Worm (Caenorhabditis elegans): ENCODE data around the gene T26C12.1.
A peak's percentile ranks its signal among the peaks of the same experiment; 100 is the strongest.

The T26C12.1 gene

DNA sequence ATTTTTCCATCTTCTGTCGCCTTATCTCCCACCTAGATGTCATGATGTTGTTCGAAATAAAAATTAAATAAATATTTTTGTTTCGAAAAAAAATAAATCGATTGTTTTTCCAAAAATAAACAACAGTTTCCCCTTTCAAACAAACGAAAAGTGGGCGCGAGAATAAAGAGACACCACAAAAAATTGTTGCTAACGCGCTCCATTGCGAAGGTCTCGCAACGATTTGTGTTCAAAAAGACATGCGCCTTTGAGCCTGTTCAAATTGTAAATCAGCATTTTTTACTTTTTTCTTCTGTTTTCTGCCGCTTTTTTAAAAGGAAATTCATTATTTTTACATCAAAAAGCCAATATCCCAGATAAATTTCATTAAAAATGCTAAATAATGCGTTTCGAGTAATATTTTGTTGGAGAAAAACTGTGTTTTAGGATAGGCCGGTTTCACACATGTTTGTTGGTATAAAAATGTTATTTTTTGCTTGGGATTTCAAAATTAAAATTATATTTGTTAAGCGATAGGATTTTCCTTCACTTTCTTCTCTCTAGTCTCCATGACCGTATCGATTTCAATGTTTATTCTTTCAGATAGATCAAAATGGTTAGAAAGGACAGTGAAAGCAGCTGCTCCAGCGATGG, 36.0 kb downstream of the T26C12.1 start, which contains the start of gene W08E12.7 (continued):
- TF ChIP-seq hlh-12 (tag; optimal IDR thresholded peaks at IDR 0.05), result no peak
- TF ChIP-seq F57C9.4 (tag; optimal IDR thresholded peaks at IDR 0.05), result no peak
- TF ChIP-seq Y67H2A.10 (GFP tag; conservative IDR thresholded peaks at IDR 0.05), result peak; percentile 85
- peak; percentile 89 for TF ChIP-seq athp-1 (tag; optimal IDR thresholded peaks at IDR 0.05)
- no peak for TF ChIP-seq fkh-3 (tag; optimal IDR thresholded peaks at IDR 0.05)
- no peak for TF ChIP-seq unc-62 (GFP tag; optimal IDR thresholded peaks at IDR 0.05)
- peak; percentile 87 for TF ChIP-seq lin-40 (tag; optimal IDR thresholded peaks at IDR 0.05)
- TF ChIP-seq let-526 (GFP tag; IDR thresholded peaks at IDR 0.05), result peak; percentile 88; the same call in 1 of the 2 replicates
- TF ChIP-seq lag-1 (GFP tag; IDR thresholded peaks at IDR 0.05), result no peak
- peak; percentile 62; the same call in 1 of the 2 replicates for TF ChIP-seq aptf-2 (GFP tag; conservative IDR thresholded peaks at IDR 0.05)
- no peak for TF ChIP-seq akir-1 (GFP tag; optimal IDR thresholded peaks at IDR 0.05)
- peak; percentile 20 for TF ChIP-seq T07F8.4 (tag; optimal IDR thresholded peaks at IDR 0.05)
- peak; percentile 74 for TF ChIP-seq attf-3 (GFP tag; conservative IDR thresholded peaks at IDR 0.05)
- peak; percentile 74 for TF ChIP-seq nfyb-1 (GFP tag; IDR thresholded peaks at IDR 0.05)
- TF ChIP-seq F23B12.7 (tag; optimal IDR thresholded peaks at IDR 0.05; ENCODE audit: insufficient read depth), result peak; percentile 95
- TF ChIP-seq madf-3 (GFP tag; IDR thresholded peaks at IDR 0.05), result peak; percentile 90
- TF ChIP-seq B0336.3 (GFP tag; IDR thresholded peaks at IDR 0.05), result peak; percentile 90
- TF ChIP-seq F33H1.4 (GFP tag; IDR thresholded peaks at IDR 0.05), result peak; percentile 99
- TF ChIP-seq F52B5.7 (tag; optimal IDR thresholded peaks at IDR 0.05), result no peak
- TF ChIP-seq mxl-1 (tag; optimal IDR thresholded peaks at IDR 0.05), result no peak
- TF ChIP-seq ceh-58 (GFP tag; IDR thresholded peaks at IDR 0.05), result no peak
- TF ChIP-seq C17E4.6 (GFP tag; IDR thresholded peaks at IDR 0.05), result 0 out of 2 replicates have a peak, but pooled peaks have one; percentile 22
- TF ChIP-seq lin-35 (GFP tag; optimal IDR thresholded peaks at IDR 0.05), result peak; percentile 36 to 93 (median 36)
- peak; percentile 61; the same call in 1 of the 2 replicates for TF ChIP-seq hsf-1 (GFP tag; IDR thresholded peaks at IDR 0.05)
- TF ChIP-seq zim-3 (tag; optimal IDR thresholded peaks at IDR 0.05), result no peak
- peak; percentile 91 for TF ChIP-seq nhr-80 (tag; optimal IDR thresholded peaks at IDR 0.05)
- no peak for TF ChIP-seq ets-4 (GFP tag; optimal IDR thresholded peaks at IDR 0.05)
- peak; percentile 89 for TF ChIP-seq ceh-27 (GFP tag; optimal IDR thresholded peaks at IDR 0.05)
- no peak for TF ChIP-seq F10E7.11 (tag; optimal IDR thresholded peaks at IDR 0.05)
- peak; percentile 60 to 70 for TF ChIP-seq let-607 (tag; optimal IDR thresholded peaks at IDR 0.05)
- TF ChIP-seq ceh-79 (tag; optimal IDR thresholded peaks at IDR 0.05), result no peak
- no peak for TF ChIP-seq Y56A3A.18 (GFP tag; IDR thresholded peaks at IDR 0.05)
- peak; percentile 60 for TF ChIP-seq snpc-4 (GFP tag; optimal IDR thresholded peaks at IDR 0.05)
- peak; percentile 54 to 85 (median 80) for TF ChIP-seq snpc-4 (tag; optimal IDR thresholded peaks at IDR 0.05)
- peak; percentile 89 for TF ChIP-seq rcor-1 (GFP tag; IDR thresholded peaks at IDR 0.05)
- 0 out of 2 replicates have a peak, but pooled peaks have one; percentile 53 for TF ChIP-seq ztf-25 (GFP tag; IDR thresholded peaks at IDR 0.05)
- TF ChIP-seq ama-1 (optimal IDR thresholded peaks at IDR 0.05), result no peak
- peak in 1 of 2 experiments; percentile 43 for TF ChIP-seq ama-1 (GFP tag; optimal IDR thresholded peaks at IDR 0.05)
- TF ChIP-seq lin-26 (GFP tag; IDR thresholded peaks at IDR 0.05), result peak; percentile 44; the same call in 1 of the 2 replicates
- TF ChIP-seq K12H6.12 (tag; optimal IDR thresholded peaks at IDR 0.05), result peak; percentile 82
- TF ChIP-seq dox-1 (GFP tag; IDR thresholded peaks at IDR 0.05), result peak; percentile 96
- TF ChIP-seq C06A6.2 (GFP tag; conservative IDR thresholded peaks at IDR 0.05), result no peak
- TF ChIP-seq rec-8 (tag; optimal IDR thresholded peaks at IDR 0.05), result peak; percentile 32 to 36
- peak; percentile 82 for TF ChIP-seq ztf-18 (tag; optimal IDR thresholded peaks at IDR 0.05)
- no peak for TF ChIP-seq nhr-27 (tag; optimal IDR thresholded peaks at IDR 0.05)
- peak; percentile 74 for TF ChIP-seq ekl-4 (GFP tag; IDR thresholded peaks at IDR 0.05)
- peak; percentile 57; the same call in 1 of the 2 replicates for TF ChIP-seq Y79H2A.3 (GFP tag; conservative IDR thresholded peaks at IDR 0.05)
